Worm (Caenorhabditis elegans) whole organism, L2 larva: Measurements from ENCODE around the gene F46B3.15.

Experiments
- C34F6.9 ChIP-seq: fragments of 150-350 bp; optimal IDR thresholded peaks from 2 replicates; lab custom pipeline; 2014; ENCODE audit warnings: missing biosample characterization, missing genetic modification characterization
- R02D3.7 ChIP-seq: fragments of 150-350 bp; optimal IDR thresholded peaks from 2 replicates; lab custom pipeline; 2014; ENCODE audit warnings: missing biosample characterization, missing genetic modification characterization
- aly-2 ChIP-seq: fragments of 150-350 bp; optimal IDR thresholded peaks from 2 replicates; lab custom pipeline; 2014; ENCODE audit warnings: missing biosample characterization, missing genetic modification characterization
- ama-1 ChIP-seq: fragments of 150-350 bp; optimal IDR thresholded peaks from 2 replicates; lab custom pipeline; 2018; ENCODE audit warnings: inconsistent platforms
- ceh-82 ChIP-seq: fragments of 150-350 bp; optimal IDR thresholded peaks from 2 replicates; lab custom pipeline; 2014; ENCODE audit warnings: missing biosample characterization, missing genetic modification characterization
- dmd-4 ChIP-seq: sonication (generic microtip); optimal IDR thresholded peaks from 2 replicates; lab custom pipeline; 2017; ENCODE audit warnings: missing biosample characterization, missing genetic modification characterization
- egl-27 ChIP-seq: sonication (generic microtip); optimal IDR thresholded peaks from 3 replicates; lab custom pipeline; 2017; ENCODE audit warnings: missing biosample characterization, missing genetic modification reagents, missing genetic modification characterization
- elt-1 ChIP-seq: fragments of 150-350 bp; optimal IDR thresholded peaks from 2 replicates; lab custom pipeline; 2014; ENCODE audit warnings: missing biosample characterization, missing genetic modification characterization
- elt-3 ChIP-seq: sonication (generic microtip); optimal IDR thresholded peaks from 2 replicates; lab custom pipeline; 2017; ENCODE audit warnings: missing biosample characterization, missing genetic modification characterization
- lin-39 ChIP-seq: fragments of 150-350 bp; optimal IDR thresholded peaks from 2 replicates; lab custom pipeline; 2014; ENCODE audit warnings: missing biosample characterization, missing genetic modification reagents, missing genetic modification characterization
- lsy-2 ChIP-seq, 2 experiments: fragments of 150-350 bp in 1 of 2; sonication (generic microtip) in 1 of 2; optimal IDR thresholded peaks; 2 replicates each; lab custom pipeline; 2014 to 2017; ENCODE audit warnings: missing biosample characterization in 2 of 2, missing genetic modification characterization in 2 of 2
- mab-5 ChIP-seq: fragments of 150-350 bp; optimal IDR thresholded peaks from 2 replicates; lab custom pipeline; 2014; ENCODE audit warnings: missing biosample characterization, missing genetic modification characterization
- mbf-1 ChIP-seq: sonication (generic microtip); optimal IDR thresholded peaks from 2 replicates; lab custom pipeline; 2017; ENCODE audit warnings: missing biosample characterization, missing genetic modification characterization
- mdl-1 ChIP-seq, 2 experiments: fragments of 150-350 bp in 1 of 2; sonication (generic microtip) in 1 of 2; optimal IDR thresholded peaks; 2 replicates each; lab custom pipeline; 2017; ENCODE audit warnings: missing biosample characterization in 2 of 2, missing genetic modification characterization in 2 of 2
- nhr-10 ChIP-seq: sonication (generic microtip); optimal IDR thresholded peaks from 2 replicates; lab custom pipeline; 2017; ENCODE audit warnings: missing biosample characterization, missing genetic modification characterization
- nhr-12 ChIP-seq: fragments of 150-350 bp; optimal IDR thresholded peaks from 2 replicates; lab custom pipeline; 2014; ENCODE audit warnings: missing biosample characterization, missing genetic modification characterization
- nhr-129 ChIP-seq: fragments of 150-350 bp; optimal IDR thresholded peaks from 2 replicates; lab custom pipeline; 2014; ENCODE audit warnings: missing biosample characterization, missing genetic modification characterization
- nhr-21 ChIP-seq: fragments of 150-350 bp; optimal IDR thresholded peaks from 2 replicates; lab custom pipeline; 2014; ENCODE audit warnings: missing biosample characterization, missing genetic modification characterization
- nhr-23 ChIP-seq: fragments of 150-350 bp; optimal IDR thresholded peaks from 2 replicates; lab custom pipeline; 2014; ENCODE audit warnings: missing biosample characterization, missing genetic modification reagents, missing genetic modification characterization
- nhr-237 ChIP-seq: fragments of 150-350 bp; optimal IDR thresholded peaks from 2 replicates; lab custom pipeline; 2014; ENCODE audit warnings: missing biosample characterization, missing genetic modification characterization
- nhr-6 ChIP-seq: fragments of 150-350 bp; optimal IDR thresholded peaks from 2 replicates; lab custom pipeline; 2014; ENCODE audit warnings: missing biosample characterization, missing genetic modification characterization
- nhr-77 ChIP-seq: fragments of 150-350 bp; optimal IDR thresholded peaks from 2 replicates; lab custom pipeline; 2014; ENCODE audit warnings: missing biosample characterization, missing genetic modification characterization
- peb-1 ChIP-seq: fragments of 150-350 bp; optimal IDR thresholded peaks from 2 replicates; lab custom pipeline; 2014; ENCODE audit warnings: missing biosample characterization, missing genetic modification characterization
- sem-4 ChIP-seq: fragments of 150-350 bp; optimal IDR thresholded peaks from 2 replicates; lab custom pipeline; 2014; ENCODE audit warnings: missing biosample characterization, missing genetic modification reagents, missing genetic modification characterization
- skn-1 ChIP-seq: sonication (generic microtip); optimal IDR thresholded peaks from 2 replicates; lab custom pipeline; 2017; ENCODE audit warnings: missing biosample characterization, missing genetic modification characterization
- sma-9 ChIP-seq, 2 experiments: fragments of 150-350 bp in 1 of 2; sonication (generic microtip) in 1 of 2; optimal IDR thresholded peaks; 2 replicates each; lab custom pipeline; 2014 to 2016; ENCODE audit warnings: missing genetic modification characterization in 2 of 2, mild to moderate bottlenecking in 1 of 2, missing biosample characterization in 1 of 2, missing compliant biosample characterization in 1 of 2, missing genetic modification reagents in 1 of 2, moderate library complexity in 1 of 2
- snpc-4 ChIP-seq: fragments of 150-350 bp; optimal IDR thresholded peaks from 2 replicates; lab custom pipeline; 2014; ENCODE audit warnings: missing biosample characterization, missing genetic modification characterization
- unc-39 ChIP-seq: fragments of 150-350 bp; optimal IDR thresholded peaks from 2 replicates; lab custom pipeline; 2014; ENCODE audit warnings: missing biosample characterization, missing genetic modification characterization
- unc-55 ChIP-seq: fragments of 150-350 bp; sonication (generic microtip); optimal IDR thresholded peaks from 3 replicates; lab custom pipeline; 2014; ENCODE audit warnings: missing biosample characterization, missing genetic modification reagents, missing genetic modification characterization
- unc-62 ChIP-seq: fragments of 150-350 bp; optimal IDR thresholded peaks from 2 replicates; lab custom pipeline; 2014; ENCODE audit warnings: missing biosample characterization, missing genetic modification reagents, missing genetic modification characterization
- zag-1 ChIP-seq: fragments of 150-350 bp; optimal IDR thresholded peaks from 2 replicates; lab custom pipeline; 2014; ENCODE audit warnings: missing biosample characterization, missing genetic modification characterization
- ztf-1 ChIP-seq: fragments of 200-800 bp; sonication (Bioruptor generic); conservative IDR thresholded peaks from 2 replicates; pipeline ENCODE4 v1.3.6; 2022; ENCODE audit warnings: missing genetic modification characterization, missing compliant biosample characterization
- ztf-11 ChIP-seq: sonication (generic microtip); optimal IDR thresholded peaks from 2 replicates; lab custom pipeline; 2017; ENCODE audit warnings: missing biosample characterization, missing genetic modification characterization
- ztf-4 ChIP-seq: fragments of 150-350 bp; optimal IDR thresholded peaks from 2 replicates; lab custom pipeline; 2014; ENCODE audit warnings: missing biosample characterization, missing genetic modification characterization

F46B3.15 gene

DNA sequence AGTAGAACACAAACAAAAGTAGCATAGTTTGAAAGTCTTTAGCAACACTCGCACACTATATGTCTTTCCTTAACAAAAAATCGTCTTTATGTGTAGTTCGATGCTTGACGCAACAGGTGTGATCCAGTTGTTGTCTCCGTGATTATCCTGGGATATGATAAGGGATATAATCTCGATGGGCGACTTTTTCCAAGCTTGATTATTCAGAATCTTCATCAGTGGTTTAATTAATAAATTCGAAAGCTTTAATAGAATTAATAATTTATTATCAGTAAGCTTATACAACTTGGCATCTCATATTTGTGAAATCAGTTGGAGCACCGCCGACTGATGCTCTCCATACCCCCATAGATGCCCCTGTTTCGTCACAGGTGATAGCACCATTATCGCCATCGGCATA lies 14.9 kb downstream of the F46B3.15 start, which contains the start of gene F46B3.7:
Gene F46B3.7 (minus strand): TSS at position 101 of the 400 bp plus-strand sequence.
- TF ChIP-seq dmd-4 (tag; lab: Kevin White, UChicago) (no peak), nhr-77 (tag; lab: Kevin White, UChicago) (no peak), sma-9 (GFP tag; optimal IDR thresholded peaks at IDR 0.05; lab: Kevin White, UChicago) (no peak), sma-9 (tag; optimal IDR thresholded peaks at IDR 0.05; lab: Kevin White, UChicago) (no peak), R02D3.7 (tag; lab: Kevin White, UChicago) (no peak), nhr-237 (tag; lab: Kevin White, UChicago) (no peak), unc-62 (GFP tag; lab: Kevin White, UChicago) (no peak), peb-1 (no peak), nhr-129 (tag; lab: Kevin White, UChicago) (no peak), lin-39 (tag; lab: Kevin White, UChicago) (no peak), mbf-1 (tag; lab: Kevin White, UChicago) (no peak), C34F6.9 (tag; lab: Kevin White, UChicago) (no peak), nhr-10 (tag; lab: Kevin White, UChicago) (no peak), ztf-1 (GFP tag; lab: Robert Waterston, UW) (no peak)

DNA sequence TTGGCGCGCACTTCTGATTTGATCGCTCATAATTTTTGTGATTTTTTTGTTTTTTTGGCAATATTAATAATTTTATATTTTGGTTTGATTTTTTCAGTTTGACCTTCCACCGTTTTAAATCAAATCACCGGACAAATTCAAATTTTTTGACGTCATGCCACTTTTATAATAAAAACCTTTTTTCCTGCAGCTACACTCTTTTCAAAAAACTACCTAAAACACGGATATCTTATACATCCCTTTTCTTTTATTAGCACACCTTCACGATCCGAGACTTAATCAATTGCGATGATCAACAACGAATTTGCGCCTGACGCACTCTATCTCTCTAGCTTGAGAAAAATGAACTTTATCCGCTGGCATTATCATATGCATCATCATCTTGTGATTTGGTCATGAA lies 24.0 kb downstream of the F46B3.15 start, which contains the start of gene grd-2:
Gene grd-2 (plus strand): TSS at position 301 of the 400 bp plus-strand sequence.
- TF ChIP-seq ztf-4, result no peak
- TF ChIP-seq nhr-23 (tag; lab: Kevin White, UChicago), result no peak
- TF ChIP-seq egl-27, result no peak
- no peak for TF ChIP-seq sem-4 (tag; lab: Kevin White, UChicago)
- no peak for TF ChIP-seq lin-39 (tag; lab: Kevin White, UChicago)
- TF ChIP-seq C34F6.9 (tag; lab: Kevin White, UChicago), result no peak
- no peak for TF ChIP-seq snpc-4 (tag; lab: Kevin White, UChicago)
- TF ChIP-seq R02D3.7 (tag; lab: Kevin White, UChicago), result no peak
- TF ChIP-seq elt-1, result no peak
- TF ChIP-seq unc-39 (tag; lab: Kevin White, UChicago), result no peak
- no peak for TF ChIP-seq skn-1 (tag; lab: Kevin White, UChicago)
- no peak for TF ChIP-seq ztf-1 (GFP tag; lab: Robert Waterston, UW)

DNA sequence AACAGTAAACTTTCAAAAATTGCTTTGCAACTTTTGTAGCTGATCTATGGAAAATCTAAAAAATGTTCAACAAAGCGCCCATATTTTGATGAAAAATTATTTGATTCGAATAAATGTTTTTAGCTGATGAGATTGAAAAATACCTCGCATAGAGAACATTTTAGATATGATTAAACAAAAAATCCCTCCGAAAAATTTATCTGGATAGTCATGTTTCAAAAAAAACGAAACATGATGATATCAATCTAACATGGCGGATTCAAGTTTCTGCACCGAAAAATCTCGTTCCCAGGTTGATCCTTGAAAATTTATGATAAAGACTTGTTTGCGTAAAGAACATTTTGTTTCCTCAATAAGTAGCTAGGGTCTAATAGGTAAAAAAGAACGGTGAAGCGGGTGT lies 24.8 kb downstream of the F46B3.15 start, which contains the start of gene ttr-12:
Gene ttr-12 (minus strand): TSS at position 101 of the 400 bp plus-strand sequence.
- no peak for TF ChIP-seq aly-2 (tag; lab: Kevin White, UChicago)
- no peak for TF ChIP-seq lin-39 (tag; lab: Kevin White, UChicago)
- TF ChIP-seq zag-1 (tag; lab: Kevin White, UChicago), result no peak
- TF ChIP-seq dmd-4 (tag; lab: Kevin White, UChicago), result no peak

DNA sequence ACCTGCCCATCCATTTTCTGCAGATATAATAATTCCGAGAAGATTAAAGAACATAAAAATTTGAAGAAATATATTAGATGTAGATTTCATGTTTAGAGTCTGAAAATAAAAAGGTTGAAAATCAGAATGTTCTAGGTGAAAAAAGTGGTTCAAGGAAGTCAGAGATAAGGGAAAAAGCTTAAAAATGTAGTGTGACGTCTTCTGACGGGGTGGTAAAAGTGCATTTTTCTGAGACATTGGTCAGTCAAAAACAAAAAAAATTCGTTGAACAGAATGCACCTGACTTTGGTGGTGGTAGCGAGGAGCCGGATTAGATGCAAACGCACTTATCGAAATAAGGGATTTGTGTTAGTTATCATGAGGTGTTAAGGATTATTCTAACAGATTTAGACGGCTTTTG lies 26.9 kb downstream of the F46B3.15 start, which contains the start of gene F46B3.23:
Gene F46B3.23 (minus strand): TSS at position 101 of the 400 bp plus-strand sequence.
- no peak for TF ChIP-seq nhr-6 (tag; lab: Kevin White, UChicago)
- no peak for TF ChIP-seq elt-3 (tag; lab: Kevin White, UChicago)
- no peak for TF ChIP-seq aly-2 (tag; lab: Kevin White, UChicago)
- no peak for TF ChIP-seq R02D3.7 (tag; lab: Kevin White, UChicago)
- TF ChIP-seq ama-1 (lab: Kevin White, UChicago), result no peak
- TF ChIP-seq ztf-11 (tag; lab: Kevin White, UChicago), result no peak
- TF ChIP-seq mab-5, result no peak
- no peak for TF ChIP-seq zag-1 (tag; lab: Kevin White, UChicago)
- TF ChIP-seq lin-39 (tag; lab: Kevin White, UChicago), result no peak
- no peak for TF ChIP-seq snpc-4 (tag; lab: Kevin White, UChicago)
- TF ChIP-seq nhr-21 (tag; lab: Kevin White, UChicago), result no peak
- TF ChIP-seq ceh-82 (tag; lab: Kevin White, UChicago), result no peak
- TF ChIP-seq egl-27, result no peak
- no peak for TF ChIP-seq nhr-12
- TF ChIP-seq mbf-1 (tag; lab: Kevin White, UChicago), result no peak
- TF ChIP-seq lsy-2 (tag; optimal IDR thresholded peaks at IDR 0.05; lab: Kevin White, UChicago), result no peak
- no peak for TF ChIP-seq sem-4 (tag; lab: Kevin White, UChicago)
- no peak for TF ChIP-seq unc-55 (GFP tag; lab: Kevin White, UChicago)
- TF ChIP-seq mdl-1 (tag; optimal IDR thresholded peaks at IDR 0.05; lab: Kevin White, UChicago), result no peak
